Fruit fly (Drosophila melanogaster): Measurements from ENCODE around the gene CG8492.

The CG8492 gene

dm6 chr3L:7732141-7732748 lies at the start of gene CG8492:
TSS of gene CG8492 (minus strand) at chr3L:7732191.
- TF ChIP-seq CG4496 (GFP tag; IDR thresholded peaks at IDR 0.05) (no peak), Ets98B (GFP tag; IDR thresholded peaks at IDR 0.05) (no peak), D1 (tag; optimal IDR thresholded peaks at IDR 0.05) (no peak), CG12605 (GFP tag; IDR thresholded peaks at IDR 0.05) (no peak), gl (tag; optimal IDR thresholded peaks at IDR 0.05) (no peak), CG34367 (tag; optimal IDR thresholded peaks at IDR 0.05) (no peak), Pif1B (GFP tag; optimal IDR thresholded peaks at IDR 0.05) (no peak), rn (GFP tag; IDR thresholded peaks at IDR 0.05) (no peak), fd96Ca (GFP tag; IDR thresholded peaks at IDR 0.05) (no peak), CG14655 (GFP tag; optimal IDR thresholded peaks at IDR 0.05) (no peak), CG13204 (GFP tag; optimal IDR thresholded peaks at IDR 0.05) (no peak)

dm6 chr3L:7781353-7782050 lies 49.5 kb upstream of the CG8492 start:
- TF ChIP-seq CG4496 (GFP tag; IDR thresholded peaks at IDR 0.05) (0 out of 3 replicates have a peak, but pooled peaks have one; percentile 43), CG10348 (GFP tag; IDR thresholded peaks at IDR 0.05) (no peak), Ets98B (GFP tag; IDR thresholded peaks at IDR 0.05) (peak; percentile 34; the same call in 1 of the 2 replicates), CG12605 (GFP tag; IDR thresholded peaks at IDR 0.05) (peak; percentile 74)

- no peak for TF ChIP-seq CG17806 (tag; optimal IDR thresholded peaks at IDR 0.05)
- TF ChIP-seq CG9948 (tag; optimal IDR thresholded peaks at IDR 0.05) = no peak
- no peak for TF ChIP-seq CG32121 (GFP tag; IDR thresholded peaks at IDR 0.05)
- no peak for TF ChIP-seq CG8159 (tag; optimal IDR thresholded peaks at IDR 0.05)
- TF ChIP-seq gl (tag; optimal IDR thresholded peaks at IDR 0.05) = no peak
- TF ChIP-seq CG12605 (GFP tag; IDR thresholded peaks at IDR 0.05) = no peak
- no peak for TF ChIP-seq Snoo (tag; optimal IDR thresholded peaks at IDR 0.05)
- no peak for TF ChIP-seq CG13204 (GFP tag; optimal IDR thresholded peaks at IDR 0.05)
- no peak for TF ChIP-seq Pif1A (GFP tag; optimal IDR thresholded peaks at IDR 0.05)
- TF ChIP-seq EcR (GFP tag; optimal IDR thresholded peaks at IDR 0.05) = no peak
- TF ChIP-seq Pif1B (GFP tag; optimal IDR thresholded peaks at IDR 0.05) = no peak
- TF ChIP-seq CG15710 (tag; optimal IDR thresholded peaks at IDR 0.05) = no peak
- no peak for TF ChIP-seq fd96Ca (GFP tag; IDR thresholded peaks at IDR 0.05)
- TF ChIP-seq CG34367 (tag; optimal IDR thresholded peaks at IDR 0.05) = no peak
Observed at dm6 chr3L:7775365-7775905, 43.4 kb upstream of the CG8492 start, which contains the start of gene Clk. TSS of gene Clk (minus strand) at chr3L:7775603.

DNA sequence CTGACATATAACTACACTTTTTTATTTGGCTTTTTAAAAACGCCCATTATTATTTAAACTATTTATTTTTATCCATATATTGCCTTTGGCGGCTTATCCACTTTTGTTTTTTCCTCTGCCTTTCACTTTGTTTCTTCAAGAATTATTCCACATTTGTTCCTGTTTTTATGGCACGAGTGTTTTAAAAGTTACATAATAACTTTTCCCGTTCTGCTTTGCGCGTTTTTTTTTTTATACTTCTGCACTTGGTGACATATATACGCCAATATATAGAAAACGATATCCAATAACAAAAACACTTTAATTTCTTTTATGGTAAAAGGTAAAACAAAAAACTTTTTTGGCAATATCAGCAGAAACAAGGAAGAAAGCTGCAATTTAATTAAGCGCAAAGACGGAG lies 42.7 kb upstream of the CG8492 start:
- no peak for TF ChIP-seq EcR (GFP tag; optimal IDR thresholded peaks at IDR 0.05)
- TF ChIP-seq gl (tag; optimal IDR thresholded peaks at IDR 0.05) = no peak

- TF ChIP-seq D1 (tag; optimal IDR thresholded peaks at IDR 0.05) (no peak), CG9948 (tag; optimal IDR thresholded peaks at IDR 0.05) (no peak), CG10348 (GFP tag; IDR thresholded peaks at IDR 0.05) (no peak), Ets98B (GFP tag; IDR thresholded peaks at IDR 0.05) (no peak), rn (GFP tag; IDR thresholded peaks at IDR 0.05) (no peak), CG12605 (GFP tag; IDR thresholded peaks at IDR 0.05) (no peak)
Observed at dm6 chr3L:7773529-7773928, 41.5 kb upstream of the CG8492 start.

- TF ChIP-seq CG8301 (tag; optimal IDR thresholded peaks at IDR 0.05) = no peak
- no peak for TF ChIP-seq CG15710 (tag; optimal IDR thresholded peaks at IDR 0.05)
- TF ChIP-seq D1 (tag; optimal IDR thresholded peaks at IDR 0.05) = no peak
- TF ChIP-seq CG4496 (GFP tag; IDR thresholded peaks at IDR 0.05) = no peak
- TF ChIP-seq CG13204 (GFP tag; optimal IDR thresholded peaks at IDR 0.05) = no peak
Observed at dm6 chr3L:7772160-7772798, 40.3 kb upstream of the CG8492 start.

dm6 chr3L:7768252-7768651 lies 36.3 kb upstream of the CG8492 start, which contains the start of gene CG32371:
TSS of gene CG32371 (minus strand) at chr3L:7768352.
- TF ChIP-seq gl (tag; optimal IDR thresholded peaks at IDR 0.05) (no peak), Pif1A (GFP tag; optimal IDR thresholded peaks at IDR 0.05) (no peak)
